Worm (Caenorhabditis elegans) whole organism, early embryonic: ENCODE data around the gene aat-7.

Experiments used
- F13C5.2 ChIP-seq: sonication (generic microtip); optimal IDR thresholded peaks from 2 replicates; lab custom pipeline; 2017; ENCODE audit warnings: mild to moderate bottlenecking, missing genetic modification characterization, inconsistent platforms, missing compliant biosample characterization
- ama-1 ChIP-seq: fragments of 150-350 bp; optimal IDR thresholded peaks from 2 replicates; lab custom pipeline; 2014
- ceh-36 ChIP-seq: sonication (generic microtip); optimal IDR thresholded peaks from 2 replicates; lab custom pipeline; 2016; ENCODE audit warnings: missing genetic modification characterization, inconsistent platforms, missing compliant biosample characterization
- ets-7 ChIP-seq: sonication (generic microtip); optimal IDR thresholded peaks from 2 replicates; lab custom pipeline; 2016; ENCODE audit warnings: missing genotype, missing genetic modification characterization, missing compliant biosample characterization
- flt-1 ChIP-seq: fragments of 200-800 bp; sonication (Bioruptor generic); IDR thresholded peaks from 2 replicates; pipeline ENCODE4 v1.3.6; 2022; ENCODE audit warnings: missing genetic modification characterization, missing compliant biosample characterization
- hnd-1 ChIP-seq: sonication (generic microtip); optimal IDR thresholded peaks from 2 replicates; lab custom pipeline; 2016; ENCODE audit warnings: missing genetic modification characterization, missing compliant biosample characterization
- scrt-1 ChIP-seq: fragments of 200-800 bp; sonication (Bioruptor generic); IDR thresholded peaks from 2 replicates; pipeline ENCODE4 v1.3.6; 2022; ENCODE audit warnings: missing genetic modification characterization, missing compliant biosample characterization
- sea-1 ChIP-seq: fragments of 200-800 bp; sonication (Bioruptor generic); conservative IDR thresholded peaks from 2 replicates; pipeline ENCODE4 v1.3.6; 2022; ENCODE audit warnings: missing genetic modification characterization, missing compliant biosample characterization
- tra-4 ChIP-seq: sonication (generic microtip); optimal IDR thresholded peaks from 2 replicates; lab custom pipeline; 2017; ENCODE audit warnings: missing genetic modification characterization, missing compliant biosample characterization

ce11 chrII:1341416-1341815 lies 45.3 kb upstream of the aat-7 start:
- TF ChIP-seq F13C5.2 (tag; lab: Kevin White, UChicago) (no peak), ama-1 (lab: Kevin White, UChicago) (no peak), scrt-1 (GFP tag; lab: Robert Waterston, UW) (no peak), flt-1 (no peak), tra-4 (tag; lab: Kevin White, UChicago) (no peak), ceh-36 (tag; lab: Kevin White, UChicago) (no peak), ets-7 (tag; lab: Kevin White, UChicago) (no peak), sea-1 (GFP tag; lab: Robert Waterston, UW) (no peak), hnd-1 (tag; lab: Kevin White, UChicago) (no peak)
